Fruit fly (Drosophila melanogaster) whole organism, embryonic: ENCODE measurements around the gene CG33934.
A peak's percentile ranks its signal among the peaks of the same experiment; 100 is the strongest.

ENCODE experiments used
- Asciz ChIP-seq: fragments of 200-800 bp; sonication (Bioruptor generic); optimal IDR thresholded peaks from 2 replicates; lab custom pipeline; 2017; ENCODE audit warnings: missing biosample characterization, mild to moderate bottlenecking, missing genetic modification characterization, missing genetic modification reagents
- Awh ChIP-seq: fragments of 200-800 bp; sonication (Bioruptor generic); IDR thresholded peaks from 2 replicates; pipeline ENCODE4, ENCODE4 v1.3.6; 2022; ENCODE audit warnings: missing biosample characterization, missing genetic modification characterization
- Bgb ChIP-seq: fragments of 200-800 bp; sonication (Bioruptor generic); IDR thresholded peaks from 2 replicates; pipeline ENCODE4 v1.3.6; 2022; ENCODE audit warnings: missing biosample characterization, missing genetic modification characterization; ENCODE audit not compliant: partially characterized antibody
- CG13424 ChIP-seq: fragments of 200-800 bp; sonication (Bioruptor generic); optimal IDR thresholded peaks from 2 replicates; lab custom pipeline; 2019; ENCODE audit warnings: missing biosample characterization, mild to moderate bottlenecking, missing genetic modification characterization, moderate library complexity
- CG13894 ChIP-seq: fragments of 200-800 bp; sonication (Bioruptor generic); optimal IDR thresholded peaks from 3 replicates; lab custom pipeline; 2018; ENCODE audit warnings: missing biosample characterization, mild to moderate bottlenecking, missing genetic modification characterization, moderate library complexity
- CG15514 ChIP-seq: fragments of 200-800 bp; sonication (Bioruptor generic); optimal IDR thresholded peaks from 3 replicates; lab custom pipeline; 2017; ENCODE audit warnings: missing biosample characterization, missing genetic modification characterization, mild to moderate bottlenecking, moderate library complexity, missing genetic modification reagents
- CG15696 ChIP-seq: fragments of 200-800 bp; sonication (Bioruptor generic); optimal IDR thresholded peaks from 2 replicates; lab custom pipeline; 2019; ENCODE audit warnings: missing biosample characterization, mild to moderate bottlenecking, missing genetic modification characterization, moderate library complexity
- CG17385 ChIP-seq: fragments of 200-800 bp; sonication (Bioruptor generic); optimal IDR thresholded peaks from 3 replicates; lab custom pipeline; 2018; ENCODE audit warnings: missing biosample characterization, mild to moderate bottlenecking, missing genetic modification characterization
- CG18599 ChIP-seq: fragments of 200-800 bp; sonication (Bioruptor generic); optimal IDR thresholded peaks from 3 replicates; lab custom pipeline; 2017; ENCODE audit warnings: missing biosample characterization, missing genetic modification characterization, mild to moderate bottlenecking, moderate library complexity, missing genetic modification reagents
- CG2116 ChIP-seq: fragments of 200-800 bp; sonication (Bioruptor generic); optimal IDR thresholded peaks from 3 replicates; lab custom pipeline; 2018; ENCODE audit warnings: missing biosample characterization, mild to moderate bottlenecking, missing genetic modification characterization
- CG2120 ChIP-seq: fragments of 200-800 bp; sonication (Bioruptor generic); optimal IDR thresholded peaks from 3 replicates; lab custom pipeline; 2016; ENCODE audit warnings: missing biosample characterization, missing genetic modification characterization
- CG2202 ChIP-seq: fragments of 200-800 bp; sonication (Bioruptor generic); optimal IDR thresholded peaks from 2 replicates; lab custom pipeline; 2018; ENCODE audit warnings: missing biosample characterization, mild to moderate bottlenecking, missing genetic modification characterization
- CG2875 ChIP-seq: fragments of 200-800 bp; sonication (Bioruptor generic); optimal IDR thresholded peaks from 2 replicates; lab custom pipeline; 2017; ENCODE audit warnings: missing biosample characterization, mild to moderate bottlenecking, missing genetic modification characterization, missing genetic modification reagents
- CG34422 ChIP-seq: fragments of 200-800 bp; sonication (Bioruptor generic); IDR thresholded peaks from 3 replicates; pipeline ENCODE4 v1.3.6; 2022; ENCODE audit warnings: missing biosample characterization, missing genetic modification characterization
- CG3847 ChIP-seq: fragments of 200-800 bp; sonication (Bioruptor generic); IDR thresholded peaks from 2 replicates; pipeline ENCODE4 v1.3.6; 2022; ENCODE audit warnings: missing biosample characterization, missing genetic modification characterization
- CG4424 ChIP-seq: fragments of 200-800 bp; sonication (Bioruptor generic); optimal IDR thresholded peaks from 3 replicates; lab custom pipeline; 2016; ENCODE audit warnings: missing biosample characterization, missing genetic modification characterization
- CG4820 ChIP-seq: fragments of 200-800 bp; sonication (Bioruptor generic); optimal IDR thresholded peaks from 3 replicates; lab custom pipeline; 2016; ENCODE audit warnings: missing biosample characterization, missing genetic modification characterization
- CG7271 ChIP-seq: fragments of 200-800 bp; sonication (Bioruptor generic); optimal IDR thresholded peaks from 2 replicates; lab custom pipeline; 2018; ENCODE audit warnings: missing biosample characterization, mild to moderate bottlenecking, missing genetic modification characterization, moderate library complexity
- CG7928 ChIP-seq: fragments of 200-800 bp; sonication (Bioruptor generic); optimal IDR thresholded peaks from 2 replicates; lab custom pipeline; 2017; ENCODE audit warnings: missing biosample characterization, mild to moderate bottlenecking, missing genetic modification characterization
- CG8359 ChIP-seq: fragments of 200-800 bp; sonication (Bioruptor generic); optimal IDR thresholded peaks from 2 replicates; lab custom pipeline; 2017; ENCODE audit warnings: missing biosample characterization, mild to moderate bottlenecking, missing genetic modification characterization, borderline replicate concordance
- CG9215 ChIP-seq: fragments of 200-800 bp; sonication (Bioruptor generic); IDR thresholded peaks from 2 replicates; pipeline ENCODE4 v1.3.6; 2022; ENCODE audit warnings: missing biosample characterization, missing genetic modification characterization
- CG9727 ChIP-seq: fragments of 200-800 bp; sonication (Bioruptor generic); optimal IDR thresholded peaks from 3 replicates; lab custom pipeline; 2017; ENCODE audit warnings: missing biosample characterization, mild to moderate bottlenecking, missing genetic modification characterization
- CG9932 ChIP-seq: fragments of 200-800 bp; sonication (Bioruptor generic); IDR thresholded peaks from 2 replicates; pipeline ENCODE4 v1.3.6; 2022; ENCODE audit warnings: missing biosample characterization, missing genetic modification characterization
- CHES-1-like ChIP-seq: fragments of 200-800 bp; sonication (Bioruptor generic); optimal IDR thresholded peaks from 2 replicates; lab custom pipeline; 2016; ENCODE audit warnings: missing biosample characterization, missing genetic modification characterization
- Chrac-16 ChIP-seq: fragments of 200-800 bp; sonication (Bioruptor generic); optimal IDR thresholded peaks from 3 replicates; lab custom pipeline; 2016; ENCODE audit warnings: missing biosample characterization, missing genetic modification characterization
- D19A ChIP-seq: fragments of 200-800 bp; optimal IDR thresholded peaks from 3 replicates; lab custom pipeline; 2019; ENCODE audit warnings: missing biosample characterization, mild to moderate bottlenecking, missing genetic modification characterization, moderate library complexity
- Dbx ChIP-seq: fragments of 200-800 bp; sonication (Bioruptor generic); IDR thresholded peaks from 3 replicates; pipeline ENCODE4 v1.3.6; 2022; ENCODE audit warnings: missing biosample characterization, missing genetic modification characterization
- Dfd ChIP-seq, 2 experiments: fragments of >200 bp; optimal IDR thresholded peaks; 2 replicates each; lab custom pipeline; 2017; ENCODE audit warnings: missing biosample characterization in 2 of 2, missing genetic modification characterization in 2 of 2
- Ets65A ChIP-seq: fragments of 200-800 bp; sonication (Bioruptor generic); peaks from one replicate; lab custom pipeline; 2016; ENCODE audit warnings: missing biosample characterization, missing genetic modification characterization
- Gug ChIP-seq: fragments of 200-800 bp; sonication (Bioruptor generic); IDR thresholded peaks from 4 replicates; pipeline ENCODE4 v1.3.6; 2022; ENCODE audit warnings: missing biosample characterization, missing genetic modification characterization
- Hey ChIP-seq: fragments of 200-800 bp; sonication (Bioruptor generic); optimal IDR thresholded peaks from 3 replicates; lab custom pipeline; 2018; ENCODE audit warnings: missing biosample characterization, mild to moderate bottlenecking, missing genetic modification characterization
- Hr39 ChIP-seq: fragments of >200 bp; optimal IDR thresholded peaks from 2 replicates; lab custom pipeline; 2017
- Kr ChIP-seq: fragments of 200-800 bp; sonication (Bioruptor generic); optimal IDR thresholded peaks from 2 replicates; lab custom pipeline; 2017; ENCODE audit warnings: missing biosample characterization, mild to moderate bottlenecking, missing genetic modification characterization
- NC2β ChIP-seq: fragments of 200-800 bp; sonication (Bioruptor generic); optimal IDR thresholded peaks from 2 replicates; lab custom pipeline; 2016; ENCODE audit warnings: missing biosample characterization, missing genetic modification characterization
- Opbp ChIP-seq: fragments of 200-800 bp; sonication (Bioruptor generic); IDR thresholded peaks from 3 replicates; pipeline ENCODE4 v1.3.6; 2022; ENCODE audit warnings: missing biosample characterization, missing genetic modification characterization; ENCODE audit not compliant: partially characterized antibody
- Sin3A ChIP-seq: fragments of >200 bp; optimal IDR thresholded peaks from 2 replicates; lab custom pipeline; 2018
- Sry-δ ChIP-seq: fragments of 200-800 bp; sonication (Bioruptor generic); optimal IDR thresholded peaks from 2 replicates; lab custom pipeline; 2016; ENCODE audit warnings: missing biosample characterization, missing genetic modification characterization
- Xbp1 ChIP-seq: fragments of 200-800 bp; sonication (Bioruptor generic); optimal IDR thresholded peaks from 3 replicates; lab custom pipeline; 2016; ENCODE audit warnings: missing biosample characterization, mild to moderate bottlenecking, missing genetic modification characterization
- amos ChIP-seq: fragments of 200-800 bp; sonication (Bioruptor generic); IDR thresholded peaks from 2 replicates; pipeline ENCODE4 v1.3.6; 2022; ENCODE audit warnings: missing biosample characterization, missing genetic modification characterization; ENCODE audit not compliant: partially characterized antibody
- az2 ChIP-seq: fragments of 200-800 bp; sonication (Bioruptor generic); optimal IDR thresholded peaks from 3 replicates; lab custom pipeline; 2016; ENCODE audit warnings: missing biosample characterization, missing genetic modification characterization
- bab2 ChIP-seq: fragments of 200-800 bp; sonication (Bioruptor generic); optimal IDR thresholded peaks from 2 replicates; lab custom pipeline; 2016; ENCODE audit warnings: missing biosample characterization, missing genetic modification characterization
- dysf ChIP-seq: fragments of 200-800 bp; sonication (Bioruptor generic); IDR thresholded peaks from 3 replicates; pipeline ENCODE4 v1.3.6; 2022; ENCODE audit warnings: missing biosample characterization, missing genetic modification characterization
- fd102C ChIP-seq: fragments of 200-800 bp; sonication (Bioruptor generic); optimal IDR thresholded peaks from 2 replicates; lab custom pipeline; 2018; ENCODE audit warnings: missing biosample characterization, mild to moderate bottlenecking, missing genetic modification characterization, moderate library complexity
- grau ChIP-seq: fragments of 200-800 bp; optimal IDR thresholded peaks from 3 replicates; lab custom pipeline; 2019; ENCODE audit warnings: missing biosample characterization, mild to moderate bottlenecking, missing genetic modification characterization, moderate library complexity
- hbn ChIP-seq: fragments of 200-800 bp; sonication (Bioruptor generic); IDR thresholded peaks from 2 replicates; pipeline ENCODE4 v1.3.6; 2022; ENCODE audit warnings: missing biosample characterization, missing genetic modification characterization; ENCODE audit not compliant: partially characterized antibody
- hkb ChIP-seq, 2 experiments: fragments of 200-800 bp in 1 of 2; fragments of >200 bp in 1 of 2; sonication (Bioruptor generic) in 1 of 2; IDR thresholded peaks in 1 of 2; optimal IDR thresholded peaks in 1 of 2; 2 replicates each; pipeline versions ENCODE4 v1.3.6 to Lab custom; 2017 to 2022; ENCODE audit warnings: missing biosample characterization in 1 of 2, missing genetic modification characterization in 1 of 2
- insv ChIP-seq, 2 experiments: fragments of 200-800 bp; sonication (Bioruptor generic); optimal IDR thresholded peaks; 3 replicates each; lab custom pipeline; 2016 to 2018; ENCODE audit warnings: missing biosample characterization in 2 of 2, missing genetic modification characterization in 2 of 2
- row ChIP-seq: fragments of 200-800 bp; sonication (Bioruptor generic); IDR thresholded peaks from 3 replicates; pipeline ENCODE4 v1.3.6; 2022; ENCODE audit warnings: missing biosample characterization, missing genetic modification characterization
- slbo ChIP-seq: fragments of 200-800 bp; sonication (Bioruptor generic); IDR thresholded peaks from 2 replicates; pipeline ENCODE4 v1.3.6; 2022; ENCODE audit warnings: missing biosample characterization, missing genetic modification characterization
- stwl ChIP-seq: fragments of 200-800 bp; sonication (Bioruptor generic); optimal IDR thresholded peaks from 3 replicates; lab custom pipeline; 2018; ENCODE audit warnings: missing biosample characterization, mild to moderate bottlenecking, missing genetic modification characterization, moderate library complexity
- trem ChIP-seq: fragments of 200-800 bp; optimal IDR thresholded peaks from 3 replicates; lab custom pipeline; 2019; ENCODE audit warnings: missing biosample characterization, mild to moderate bottlenecking, missing genetic modification characterization, moderate library complexity

Gene CG33934

DNA sequence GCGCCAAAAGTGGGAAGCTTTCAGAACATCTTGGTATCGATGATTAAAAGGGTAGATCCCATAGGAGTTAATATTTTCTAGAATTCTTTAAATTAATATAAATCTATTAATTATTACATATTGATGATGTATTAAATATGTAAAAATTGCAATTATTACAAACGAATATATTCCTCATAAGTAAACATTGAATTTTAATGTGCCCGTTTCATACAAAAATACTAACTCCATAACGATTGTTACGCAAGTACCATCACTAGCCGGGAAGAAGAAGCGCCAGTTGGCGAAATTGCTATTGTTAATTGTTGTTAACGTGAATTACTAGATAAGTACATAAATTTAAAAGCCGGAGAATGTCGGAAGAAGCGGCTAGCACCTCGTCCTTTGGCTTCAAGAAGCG lies 14.9 kb downstream of the CG33934 start, which contains the start of gene mdlc (continued):
- TF ChIP-seq Dbx (GFP tag; lab: Robert Waterston, UW) (no peak), Ets65A (GFP tag; lab: Kevin White, UChicago) (peak; percentile 84), dysf (GFP tag; lab: Robert Waterston, UW) (no peak), Dfd (GFP tag; optimal IDR thresholded peaks at IDR 0.05; lab: Kevin White, UChicago) (no peak), CG8359 (no peak), Sin3A (peak; percentile 51), D19A (tag; lab: Kevin White, UChicago) (no peak), CG2120 (GFP tag; lab: Kevin White, UChicago) (peak; percentile 10), bab2 (GFP tag; lab: Kevin White, UChicago) (no peak), CG9215 (GFP tag; lab: Robert Waterston, UW) (no peak), Chrac-16 (GFP tag; lab: Kevin White, UChicago) (no peak), CG9727 (GFP tag; lab: Kevin White, UChicago) (no peak), CG4820 (GFP tag; lab: Kevin White, UChicago) (no peak), Hr39 (lab: Kevin White, UChicago) (no peak), NC2β (GFP tag; lab: Kevin White, UChicago) (no peak), CG13424 (tag; lab: Kevin White, UChicago) (peak; percentile 26), az2 (peak; percentile 5), Hey (no peak), CG2202 (tag; lab: Kevin White, UChicago) (no peak), CG3847 (GFP tag; lab: Robert Waterston, UW) (peak; percentile 26; the same call in 1 of the 2 replicates), amos (peak; percentile 61), CG7928 (GFP tag; lab: Kevin White, UChicago) (no peak), CG18599 (GFP tag; lab: Kevin White, UChicago) (no peak), Bgb (no peak), CG9932 (peak; percentile 55; the same call in 1 of the 2 replicates), CG15514 (GFP tag; lab: Kevin White, UChicago) (no peak), Opbp (0 out of 3 replicates have a peak, but pooled peaks have one; percentile 31), trem (peak; percentile 35), CHES-1-like (no peak), CG15696 (tag; lab: Kevin White, UChicago) (peak; percentile 4), slbo (GFP tag; lab: Robert Waterston, UW) (peak; percentile 54), grau (tag; lab: Kevin White, UChicago) (no peak), Gug (no peak), CG2875 (no peak), Kr (no peak), insv (GFP tag; optimal IDR thresholded peaks at IDR 0.05; lab: Kevin White, UChicago) (no peak), row (GFP tag; lab: Robert Waterston, UW) (peak; percentile 78), CG34422 (GFP tag; lab: Robert Waterston, UW) (peak; percentile 78; the same call in 1 of the 3 replicates), Awh (GFP tag; lab: Robert Waterston, UW) (no peak), stwl (tag; lab: Kevin White, UChicago) (peak; percentile 83), fd102C (GFP tag; lab: Kevin White, UChicago) (no peak), CG17385 (GFP tag; lab: Kevin White, UChicago) (peak; percentile 94), CG7271 (tag; lab: Kevin White, UChicago) (no peak), CG2116 (peak; percentile 15), Xbp1 (GFP tag; lab: Kevin White, UChicago) (peak; percentile 17), CG4424 (GFP tag; lab: Kevin White, UChicago) (peak; percentile 25), Sry-δ (GFP tag; lab: Kevin White, UChicago) (peak; percentile 77), hbn (no peak), Asciz (GFP tag; lab: Kevin White, UChicago) (no peak), CG13894 (tag; lab: Kevin White, UChicago) (no peak), hkb (optimal IDR thresholded peaks at IDR 0.05; lab: Kevin White, UChicago) (no peak), hkb (GFP tag; IDR thresholded peaks at IDR 0.05; lab: Robert Waterston, UW) (no peak)
